Worm (Caenorhabditis elegans): ENCODE measurements around the gene ZK742.7.

- TF ChIP-seq nhr-237 (tag; optimal IDR thresholded peaks at IDR 0.05) (no peak), elt-2 (tag; optimal IDR thresholded peaks at IDR 0.05) (no peak), lsy-2 (tag; optimal IDR thresholded peaks at IDR 0.05) (no peak), ztf-4 (tag; optimal IDR thresholded peaks at IDR 0.05) (no peak), lin-39 (tag; optimal IDR thresholded peaks at IDR 0.05) (no peak)
Observed at ce11 chrV:7760174-7760573, 38.0 kb upstream of the ZK742.7 start, which contains the start of gene hint-3.

Data from whole organism, L1 larva.